Worm (Caenorhabditis elegans): ENCODE measurements around the gene tbx-38.

Gene tbx-38

DNA sequence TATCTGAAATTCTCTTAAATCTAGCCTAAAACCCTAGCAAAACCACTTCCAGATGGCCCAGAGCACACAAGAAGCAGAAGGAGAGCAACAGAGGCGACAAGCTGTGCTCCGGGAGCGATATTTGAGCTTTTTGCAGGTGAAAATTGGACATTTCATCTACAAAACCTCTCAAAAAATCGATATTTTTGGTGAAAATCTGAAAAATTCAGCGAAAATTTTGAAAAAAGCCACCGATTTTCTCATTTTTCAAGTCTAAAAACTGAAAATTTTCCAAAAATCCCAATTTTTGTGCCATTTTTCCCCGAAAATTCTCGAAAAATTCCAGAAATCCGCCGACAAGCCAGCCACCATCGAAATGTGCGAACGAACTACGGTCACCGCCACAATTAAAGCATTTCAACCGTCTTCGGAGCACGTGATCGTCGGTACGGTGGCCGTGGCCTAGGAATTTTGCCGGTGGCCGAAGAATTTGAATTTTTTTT lies 5.6 kb downstream of the tbx-38 start, which contains the start of gene C24H11.5:
C24H11.5 (plus strand) TSS at position 51 of the 482 bp plus-strand sequence.
- TF ChIP-seq efl-1 (optimal IDR thresholded peaks at IDR 0.05) (no peak), efl-1 (GFP tag; optimal IDR thresholded peaks at IDR 0.05 in 1 of 2) (peak in 1 of 2 experiments; percentile 73), mep-1 (tag; optimal IDR thresholded peaks at IDR 0.05) (no peak)

ce11 chrIII:11777321-11777720 lies 8.5 kb downstream of the tbx-38 start, which contains the start of gene mdt-21:
mdt-21 (plus strand) TSS chrIII:11777621.
- TF ChIP-seq lir-3 (tag; optimal IDR thresholded peaks at IDR 0.05; ENCODE audit: poor library complexity) = no peak
- TF ChIP-seq ceh-63 (GFP tag; optimal IDR thresholded peaks at IDR 0.05) = no peak
- TF ChIP-seq egl-27 (tag; optimal IDR thresholded peaks at IDR 0.05) = no peak
- TF ChIP-seq nhr-77 (tag; optimal IDR thresholded peaks at IDR 0.05) = no peak
- no peak for TF ChIP-seq unc-130 (tag; optimal IDR thresholded peaks at IDR 0.05)
- TF ChIP-seq mep-1 (tag; optimal IDR thresholded peaks at IDR 0.05) = no peak
- no peak for TF ChIP-seq C16A3.4 (tag; optimal IDR thresholded peaks at IDR 0.05)
- no peak for TF ChIP-seq nhr-11 (tag; optimal IDR thresholded peaks at IDR 0.05)
- TF ChIP-seq pqm-1 (tag; optimal IDR thresholded peaks at IDR 0.05) = no peak
- no peak for TF ChIP-seq fkh-10 (GFP tag; optimal IDR thresholded peaks at IDR 0.05)
- no peak for TF ChIP-seq nhr-28 (tag; optimal IDR thresholded peaks at IDR 0.05)
- TF ChIP-seq unc-62 (GFP tag; optimal IDR thresholded peaks at IDR 0.05) = no peak
- TF ChIP-seq hlh-17 (GFP tag; optimal IDR thresholded peaks at IDR 0.05; ENCODE audit: borderline replicate concordance) = no peak
- TF ChIP-seq F16B12.6 (tag; optimal IDR thresholded peaks at IDR 0.05) = no peak

- TF ChIP-seq mef-2 (tag; optimal IDR thresholded peaks at IDR 0.05) (no peak), skn-1 (tag; optimal IDR thresholded peaks at IDR 0.05) (no peak), tbx-2 (tag; optimal IDR thresholded peaks at IDR 0.05) (peak; percentile 19), nhr-47 (tag; optimal IDR thresholded peaks at IDR 0.05) (no peak), C04F5.9 (tag; optimal IDR thresholded peaks at IDR 0.05) (no peak), C34B4.2 (tag; optimal IDR thresholded peaks at IDR 0.05) (no peak), mdl-1 (tag; optimal IDR thresholded peaks at IDR 0.05) (peak in 1 of 2 experiments; percentile 34), irx-1 (tag; optimal IDR thresholded peaks at IDR 0.05) (no peak), mep-1 (tag; optimal IDR thresholded peaks at IDR 0.05) (peak; percentile 79), hlh-17 (GFP tag; optimal IDR thresholded peaks at IDR 0.05; ENCODE audit: borderline replicate concordance) (no peak), alr-1 (tag; optimal IDR thresholded peaks at IDR 0.05; ENCODE audit: borderline replicate concordance) (no peak), isw-1 (GFP tag; IDR thresholded peaks at IDR 0.05) (peak; percentile 22; the same call in 1 of the 2 replicates), nhr-71 (tag; optimal IDR thresholded peaks at IDR 0.05) (no peak), fkh-4 (tag; optimal IDR thresholded peaks at IDR 0.05; ENCODE audit: borderline replicate concordance) (no peak), efl-3 (GFP tag; optimal IDR thresholded peaks at IDR 0.05) (no peak), lir-3 (tag; optimal IDR thresholded peaks at IDR 0.05; ENCODE audit: poor library complexity) (no peak), sox-4 (tag; optimal IDR thresholded peaks at IDR 0.05) (no peak), nhr-19 (GFP tag; conservative IDR thresholded peaks at IDR 0.05) (no peak), rnt-1 (tag; optimal IDR thresholded peaks at IDR 0.05) (no peak), vab-15 (tag; optimal IDR thresholded peaks at IDR 0.05) (no peak), nhr-85 (tag) (no peak), mab-9 (GFP tag; IDR thresholded peaks at IDR 0.05) (no peak), ceh-88 (GFP tag; IDR thresholded peaks at IDR 0.05) (0 out of 2 replicates have a peak, but pooled peaks have one; percentile 21), Y116A8C.19 (tag; optimal IDR thresholded peaks at IDR 0.05; ENCODE audit: borderline replicate concordance) (no peak), jun-1 (tag; optimal IDR thresholded peaks at IDR 0.05) (no peak), snu-23 (GFP tag; optimal IDR thresholded peaks at IDR 0.05) (peak; percentile 66), ceh-90 (tag; optimal IDR thresholded peaks at IDR 0.05) (no peak), sup-37 (GFP tag; optimal IDR thresholded peaks at IDR 0.05) (no peak), ceh-82 (tag; optimal IDR thresholded peaks at IDR 0.05) (peak; percentile 21 to 55 (median 53)), pqm-1 (tag; optimal IDR thresholded peaks at IDR 0.05) (no peak), F16B12.6 (tag; optimal IDR thresholded peaks at IDR 0.05) (peak; percentile 96), lin-39 (tag; optimal IDR thresholded peaks at IDR 0.05) (no peak), lin-35 (GFP tag; optimal IDR thresholded peaks at IDR 0.05) (peak; percentile 61 to 69), ama-1 (optimal IDR thresholded peaks at IDR 0.05) (no peak), ces-1 (GFP tag; optimal IDR thresholded peaks at IDR 0.05) (no peak), lsy-2 (tag; optimal IDR thresholded peaks at IDR 0.05) (peak; percentile 63 to 67), unc-130 (tag; optimal IDR thresholded peaks at IDR 0.05) (peak; percentile 58), egl-13 (tag; optimal IDR thresholded peaks at IDR 0.05) (no peak), efl-1 (optimal IDR thresholded peaks at IDR 0.05) (peak; percentile 57 to 70), efl-1 (GFP tag; optimal IDR thresholded peaks at IDR 0.05 in 1 of 2) (peak; percentile 68 to 94)
These were observed 11.3 kb downstream of the tbx-38 start, which contains the start of gene immp-1 for ce11 chrIII:11774508-11775000. immp-1 (plus strand) TSS chrIII:11774950.
